Worm (Caenorhabditis elegans) whole organism, late embryonic: Measurements from ENCODE around the gene lonp-2.

Experiments
- C38D4.7 ChIP-seq: fragments of 200-800 bp; sonication (Bioruptor generic); optimal IDR thresholded peaks from 2 replicates; lab custom pipeline; 2018; ENCODE audit warnings: mild to moderate bottlenecking, missing genetic modification characterization, moderate library complexity, missing compliant biosample characterization
- F13H6.1 ChIP-seq: sonication (generic microtip); optimal IDR thresholded peaks from 2 replicates; lab custom pipeline; 2016; ENCODE audit warnings: missing genetic modification characterization, missing compliant biosample characterization
- K09A11.1 ChIP-seq: sonication (generic microtip); optimal IDR thresholded peaks from 2 replicates; lab custom pipeline; 2017; ENCODE audit warnings: antibody characterized with exemption, mild to moderate bottlenecking, missing genetic modification characterization, missing compliant biosample characterization; ENCODE audit not compliant: insufficient read depth
- Y22D7AL.16 ChIP-seq: sonication (generic microtip); optimal IDR thresholded peaks from 2 replicates; lab custom pipeline; 2016; ENCODE audit warnings: missing genetic modification characterization, missing compliant biosample characterization
- ceh-14 ChIP-seq: sonication (generic microtip); optimal IDR thresholded peaks from 2 replicates; lab custom pipeline; 2016; ENCODE audit warnings: missing genotype, missing genetic modification characterization, missing compliant biosample characterization
- ceh-22 ChIP-seq: sonication (generic microtip); optimal IDR thresholded peaks from 2 replicates; lab custom pipeline; 2017; ENCODE audit warnings: missing biosample characterization, missing genetic modification characterization
- ceh-24 ChIP-seq: sonication (generic microtip); optimal IDR thresholded peaks from 2 replicates; lab custom pipeline; 2016; ENCODE audit warnings: mild to moderate bottlenecking, missing genetic modification characterization, missing compliant biosample characterization
- ceh-45 ChIP-seq: fragments of 200-800 bp; sonication (Bioruptor generic); IDR thresholded peaks from 2 replicates; pipeline ENCODE4 v1.3.6; 2022; ENCODE audit warnings: missing genetic modification reagents, missing genetic modification characterization, missing compliant biosample characterization
- ceh-9 ChIP-seq: sonication (generic microtip); optimal IDR thresholded peaks from 2 replicates; lab custom pipeline; 2016; ENCODE audit warnings: mild to moderate bottlenecking, missing genetic modification characterization, inconsistent platforms, missing compliant biosample characterization
- dmd-4 ChIP-seq: sonication (generic microtip); optimal IDR thresholded peaks from 2 replicates; lab custom pipeline; 2016; ENCODE audit warnings: borderline replicate concordance, missing genetic modification characterization, missing compliant biosample characterization
- elt-4 ChIP-seq: sonication (generic microtip); optimal IDR thresholded peaks from 2 replicates; lab custom pipeline; 2016; ENCODE audit warnings: missing genetic modification characterization, missing compliant biosample characterization
- fkh-6 ChIP-seq: sonication (generic microtip); optimal IDR thresholded peaks from 2 replicates; lab custom pipeline; 2016; ENCODE audit warnings: missing genetic modification characterization, missing compliant biosample characterization
- lin-11 ChIP-seq: fragments of 200-800 bp; sonication (Bioruptor generic); optimal IDR thresholded peaks from 2 replicates; lab custom pipeline; 2018; ENCODE audit warnings: mild to moderate bottlenecking, missing genetic modification characterization, missing compliant biosample characterization
- nfya-1 ChIP-seq: sonication (generic microtip); optimal IDR thresholded peaks from 2 replicates; lab custom pipeline; 2017; ENCODE audit warnings: missing genetic modification characterization, mild to moderate bottlenecking, missing compliant biosample characterization, antibody characterized with exemption, moderate library complexity
- nhr-232 ChIP-seq: sonication (generic microtip); optimal IDR thresholded peaks from 2 replicates; lab custom pipeline; 2016; ENCODE audit warnings: missing genetic modification characterization, missing compliant biosample characterization
- pat-9 ChIP-seq: fragments of 200-800 bp; sonication (Bioruptor generic); optimal IDR thresholded peaks from 2 replicates; lab custom pipeline; 2018; ENCODE audit warnings: mild to moderate bottlenecking, missing genetic modification characterization, moderate library complexity, missing compliant biosample characterization
- pax-1 ChIP-seq: fragments of 150-350 bp; optimal IDR thresholded peaks from 2 replicates; lab custom pipeline; 2014; ENCODE audit warnings: missing biosample characterization, missing genetic modification characterization
- pha-4 ChIP-seq: fragments of 150-350 bp; optimal IDR thresholded peaks from 2 replicates; lab custom pipeline; 2018; ENCODE audit warnings: missing biosample characterization, missing genetic modification reagents, missing genetic modification characterization
- pros-1 ChIP-seq: fragments of 150-350 bp; optimal IDR thresholded peaks from 2 replicates; lab custom pipeline; 2014; ENCODE audit warnings: missing biosample characterization, missing genetic modification reagents, missing genetic modification characterization
- sdc-2 ChIP-seq: sonication (generic microtip); optimal IDR thresholded peaks from 2 replicates; lab custom pipeline; 2016; ENCODE audit warnings: missing genotype, missing genetic modification characterization, missing compliant biosample characterization
- sox-4 ChIP-seq: sonication (generic microtip); optimal IDR thresholded peaks from 2 replicates; lab custom pipeline; 2017; ENCODE audit warnings: mild to moderate bottlenecking, missing genetic modification characterization, inconsistent platforms, missing compliant biosample characterization
- tbx-7 ChIP-seq: sonication (generic microtip); optimal IDR thresholded peaks from 2 replicates; lab custom pipeline; 2016; ENCODE audit warnings: missing genotype, missing genetic modification characterization, missing compliant biosample characterization
- ttx-3 ChIP-seq: sonication (generic microtip); optimal IDR thresholded peaks from 2 replicates; lab custom pipeline; 2016; ENCODE audit warnings: missing genetic modification reagents, missing genetic modification characterization, missing compliant biosample characterization
- unc-3 ChIP-seq, 2 experiments: fragments of 200-800 bp in 1 of 2; sonication (Bioruptor generic) in 1 of 2; sonication (generic microtip) in 1 of 2; conservative IDR thresholded peaks in 1 of 2; optimal IDR thresholded peaks in 1 of 2; 2 replicates each; pipeline versions ENCODE4 v1.3.6 to Lab custom; 2016 to 2022; ENCODE audit warnings: missing compliant biosample characterization in 2 of 2, missing genetic modification characterization in 2 of 2, missing genetic modification reagents in 1 of 2
- unc-42 ChIP-seq: sonication (generic microtip); optimal IDR thresholded peaks from 2 replicates; lab custom pipeline; 2016; ENCODE audit warnings: missing genotype, missing genetic modification characterization, missing compliant biosample characterization
- unc-55 ChIP-seq: sonication (generic microtip); optimal IDR thresholded peaks from 2 replicates; lab custom pipeline; 2017; ENCODE audit warnings: missing biosample characterization, missing genetic modification reagents, missing genetic modification characterization
- ztf-16 ChIP-seq: sonication (generic microtip); optimal IDR thresholded peaks from 2 replicates; lab custom pipeline; 2017; ENCODE audit warnings: missing genetic modification characterization, missing compliant biosample characterization

The lonp-2 gene

DNA sequence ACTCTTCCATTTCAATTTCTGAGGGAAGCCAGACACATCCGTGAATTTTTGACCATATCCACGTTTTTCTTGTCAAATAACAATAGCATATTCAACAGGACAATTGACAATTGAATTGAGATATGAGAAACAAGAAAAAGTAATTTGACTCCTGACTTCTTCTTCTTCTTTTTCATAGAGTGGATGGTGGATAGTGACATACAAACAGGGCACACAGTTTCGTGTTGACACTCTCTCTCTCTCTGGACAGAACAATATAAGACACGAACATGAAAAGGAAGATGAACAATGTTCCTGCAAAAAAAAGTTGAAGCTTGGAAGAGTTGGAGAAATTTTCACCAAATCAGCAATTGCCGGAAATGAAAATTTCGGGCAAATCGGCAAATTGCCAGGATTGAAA is 43.5 kb downstream of the lonp-2 start:
- TF ChIP-seq sdc-2 (tag; lab: Kevin White, UChicago) (no peak), pros-1 (tag; lab: Kevin White, UChicago) (no peak), C38D4.7 (GFP tag; lab: Kevin White, UChicago) (no peak), sox-4 (no peak), tbx-7 (tag; lab: Kevin White, UChicago) (no peak), ceh-45 (GFP tag; lab: Robert Waterston, UW) (no peak), F13H6.1 (tag; lab: Kevin White, UChicago) (no peak), ceh-22 (no peak)

DNA sequence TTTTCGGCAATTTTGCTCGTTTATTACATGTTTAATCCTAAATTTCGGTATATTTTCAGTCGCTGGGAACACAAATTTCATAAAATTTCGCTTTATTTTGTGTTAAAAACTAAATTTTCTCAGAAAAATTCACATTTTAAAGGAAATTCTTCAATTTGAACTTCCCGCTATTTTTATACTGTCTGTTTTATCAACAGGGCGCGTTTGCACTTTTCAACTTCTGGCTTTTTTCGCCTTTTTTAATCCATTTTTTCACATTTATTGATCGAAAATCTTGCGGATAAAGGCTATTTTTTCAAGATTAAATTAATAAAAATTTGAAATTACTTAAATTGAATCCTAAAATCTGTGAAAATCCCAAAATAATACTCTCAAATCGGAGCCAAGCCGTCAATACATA is 44.6 kb downstream of the lonp-2 start:
- TF ChIP-seq Y22D7AL.16: no peak
- peak; percentile 9 for TF ChIP-seq nfya-1 (tag; lab: Kevin White, UChicago)
- TF ChIP-seq unc-42 (tag; lab: Kevin White, UChicago): peak; percentile 27
- TF ChIP-seq C38D4.7 (GFP tag; lab: Kevin White, UChicago): no peak

DNA sequence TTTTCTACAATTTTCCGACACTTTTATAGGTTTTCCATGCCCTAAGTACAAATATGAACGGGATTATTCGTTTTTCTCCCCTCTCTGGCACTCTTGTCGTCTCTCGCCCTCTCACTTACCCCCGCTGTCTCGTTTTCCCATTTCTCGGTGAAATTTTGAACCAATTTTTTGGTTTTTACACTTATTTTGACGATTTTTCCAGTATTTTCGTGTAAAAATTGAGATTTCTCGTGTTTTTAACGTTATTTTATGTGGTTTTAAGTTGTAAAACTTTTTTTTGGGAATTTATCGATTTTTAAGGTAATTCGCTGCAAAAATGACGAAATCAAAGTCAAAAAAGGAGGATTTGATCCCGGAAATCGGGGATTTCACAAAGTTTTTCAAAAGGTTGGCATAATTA is 45.0 kb downstream of the lonp-2 start, which contains the start of gene Y75B8A.7:
TSS of gene Y75B8A.7 (plus strand) at position 301 of the 400 bp plus-strand sequence.
- TF ChIP-seq unc-55 (GFP tag; lab: Kevin White, UChicago): no peak
- TF ChIP-seq K09A11.1 (tag; lab: Kevin White, UChicago): no peak
- TF ChIP-seq ttx-3 (tag; lab: Kevin White, UChicago): no peak

DNA sequence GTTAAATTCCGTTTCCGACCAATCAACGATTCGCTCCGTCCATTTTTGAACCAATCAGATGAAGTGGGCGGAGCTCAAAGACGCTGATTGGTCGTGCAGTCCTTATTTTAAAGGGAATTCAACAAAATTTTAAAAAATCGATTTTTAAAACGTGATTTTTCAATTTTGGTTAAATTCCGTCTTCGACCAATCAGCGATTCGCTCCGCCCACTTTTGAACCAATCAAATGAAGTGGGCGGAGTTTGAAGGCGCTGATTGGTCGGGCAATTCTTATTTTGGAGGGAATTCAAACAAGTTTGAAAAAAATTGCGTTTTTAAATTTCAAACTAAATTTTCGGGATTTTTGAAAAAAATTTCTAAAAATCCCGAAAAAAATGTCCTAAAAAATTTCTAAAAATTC is 45.9 kb downstream of the lonp-2 start:
- TF ChIP-seq nfya-1 (tag; lab: Kevin White, UChicago) (peak; percentile 73), elt-4 (tag; lab: Kevin White, UChicago) (no peak)
- TF ChIP-seq, all 69 proteins: peak for 1

DNA sequence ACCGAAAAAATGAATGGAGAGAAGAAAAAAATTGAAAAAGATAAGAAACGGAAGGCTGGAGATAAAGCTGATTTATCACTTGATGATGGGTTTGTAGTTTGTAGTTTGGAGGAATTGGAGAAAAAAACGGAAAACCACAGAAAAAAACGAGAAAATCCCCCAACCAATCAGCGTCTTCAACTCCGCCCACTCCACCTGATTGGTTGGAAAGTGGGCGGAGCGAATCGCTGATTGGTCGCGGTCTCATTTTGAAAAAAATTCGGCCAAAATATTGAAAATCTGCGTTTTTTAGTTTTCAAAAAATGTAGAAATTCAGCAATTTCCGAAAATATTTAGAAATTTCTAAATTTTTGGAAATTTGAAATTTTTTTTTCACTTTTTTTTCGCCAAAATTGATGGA is 48.2 kb downstream of the lonp-2 start:
- TF ChIP-seq nfya-1 (tag; lab: Kevin White, UChicago): peak; percentile 97
- no peak for TF ChIP-seq ceh-14 (tag; lab: Kevin White, UChicago)

DNA sequence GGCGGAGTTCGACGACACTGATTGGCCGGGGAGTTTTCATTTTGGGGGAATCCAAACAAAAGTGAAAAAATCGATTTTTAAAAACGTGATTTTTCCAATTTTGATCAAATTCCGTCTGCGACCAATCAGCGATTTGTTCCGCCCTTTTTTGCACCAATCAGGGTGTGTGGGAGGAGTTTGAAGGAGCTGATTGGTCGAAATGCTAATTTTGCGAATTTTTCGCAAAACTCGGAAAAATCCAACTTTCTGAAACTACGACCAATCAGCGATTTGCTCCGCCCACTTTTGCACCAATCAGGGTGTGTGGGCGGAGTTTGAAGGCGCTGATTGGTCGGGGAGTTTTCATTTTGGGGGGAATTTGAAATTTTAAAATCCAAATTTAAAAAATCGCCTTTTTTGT is 49.0 kb downstream of the lonp-2 start:
- peak; percentile 88 for TF ChIP-seq nfya-1 (tag; lab: Kevin White, UChicago)
- TF ChIP-seq pat-9 (tag; lab: Kevin White, UChicago): no peak
- no peak for TF ChIP-seq ceh-9 (tag; lab: Kevin White, UChicago)
- no peak for TF ChIP-seq ztf-16 (tag; lab: Kevin White, UChicago)
- TF ChIP-seq pax-1: no peak
- TF ChIP-seq ceh-24 (tag; lab: Kevin White, UChicago): no peak
- TF ChIP-seq pha-4: no peak
- no peak for TF ChIP-seq fkh-6 (tag; lab: Kevin White, UChicago)

DNA sequence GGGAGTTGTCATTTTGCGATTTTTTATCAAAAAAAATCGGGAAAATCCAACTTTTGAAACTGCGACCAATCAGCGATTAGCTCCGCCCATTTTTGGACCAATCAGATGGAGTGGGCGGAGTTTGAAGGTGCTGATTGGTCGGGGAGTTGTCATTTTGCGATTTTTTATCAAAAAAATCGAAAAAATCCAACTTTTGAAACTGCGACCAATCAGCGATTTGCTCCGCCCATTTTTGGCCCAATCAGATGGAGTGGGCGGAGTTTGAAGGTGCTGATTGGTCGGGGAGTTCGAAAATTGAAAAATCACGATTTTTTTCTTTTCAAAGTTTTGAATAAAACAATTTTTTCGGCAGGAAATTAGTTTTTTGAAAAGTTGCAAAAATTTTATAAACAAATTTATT is 50.0 kb downstream of the lonp-2 start:
- TF ChIP-seq nfya-1 (tag; lab: Kevin White, UChicago) (peak; percentile 80), dmd-4 (tag; lab: Kevin White, UChicago) (no peak)

DNA sequence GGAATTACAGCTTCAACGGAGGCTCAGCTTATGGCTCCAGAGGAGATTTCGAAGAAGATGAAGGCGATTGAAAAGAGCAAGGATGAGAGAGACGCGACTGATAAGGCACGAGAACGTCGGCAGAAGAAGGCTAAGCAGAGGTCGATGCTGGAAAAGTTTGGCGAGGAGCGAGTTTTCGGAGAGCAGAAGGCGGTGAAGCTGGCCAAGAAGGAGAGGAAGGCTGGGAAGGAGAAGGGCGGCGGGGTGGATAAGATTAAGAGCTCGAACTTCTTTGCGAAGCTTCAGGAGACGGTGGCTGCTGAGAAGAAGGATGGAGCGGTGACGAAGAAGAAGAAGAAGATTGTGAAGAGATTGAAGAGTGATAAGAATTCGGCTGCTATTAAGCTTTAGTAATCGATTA is 51.6 kb downstream of the lonp-2 start:
- no peak for TF ChIP-seq elt-4 (tag; lab: Kevin White, UChicago)
- TF ChIP-seq lin-11 (tag; lab: Kevin White, UChicago): no peak
- no peak for TF ChIP-seq nhr-232 (tag; lab: Kevin White, UChicago)
- no peak for TF ChIP-seq unc-3 (GFP tag; conservative IDR thresholded peaks at IDR 0.05; lab: Robert Waterston, UW)
- TF ChIP-seq unc-3 (tag; optimal IDR thresholded peaks at IDR 0.05; lab: Kevin White, UChicago): no peak
